Worm (Caenorhabditis elegans) whole organism, midembryonic: ENCODE data around the gene K06H6.2.

Experiments
- T22C8.4 ChIP-seq: fragments of 200-800 bp; sonication (Bioruptor generic); IDR thresholded peaks from 2 replicates; pipeline ENCODE4 v1.3.6; 2022; ENCODE audit warnings: missing genetic modification characterization, missing compliant biosample characterization
- cog-1 ChIP-seq: sonication (generic microtip); optimal IDR thresholded peaks from 2 replicates; lab custom pipeline; 2016; ENCODE audit warnings: missing genetic modification characterization, missing compliant biosample characterization
- flt-1 ChIP-seq: fragments of 200-800 bp; sonication (Bioruptor generic); IDR thresholded peaks from 2 replicates; pipeline ENCODE4 v1.3.6; 2022; ENCODE audit warnings: missing genetic modification characterization, missing compliant biosample characterization
- klf-2 ChIP-seq: fragments of 200-800 bp; sonication (Bioruptor generic); conservative IDR thresholded peaks from 2 replicates; pipeline ENCODE4 v1.3.6; 2022; ENCODE audit warnings: missing genetic modification reagents, missing genetic modification characterization, missing compliant biosample characterization
- med-1 ChIP-seq: sonication (generic microtip); optimal IDR thresholded peaks from 2 replicates; lab custom pipeline; 2017; ENCODE audit warnings: missing genetic modification characterization, mild to moderate bottlenecking, missing compliant biosample characterization, antibody characterized with exemption, missing genetic modification reagents; ENCODE audit not compliant: insufficient read depth
- ref-1 ChIP-seq: fragments of 200-800 bp; sonication (Bioruptor generic); conservative IDR thresholded peaks from 2 replicates; pipeline ENCODE4 v1.3.6; 2022; ENCODE audit warnings: missing genetic modification reagents, missing genetic modification characterization, missing compliant biosample characterization
- tab-1 ChIP-seq: fragments of 200-800 bp; sonication (Bioruptor generic); IDR thresholded peaks from 2 replicates; pipeline ENCODE4 v1.3.6; 2022; ENCODE audit warnings: missing genetic modification characterization, missing compliant biosample characterization
- ztf-23 ChIP-seq: fragments of 200-800 bp; sonication (Bioruptor generic); IDR thresholded peaks from 2 replicates; pipeline ENCODE4 v1.3.6; 2022; ENCODE audit warnings: missing genetic modification reagents, missing genetic modification characterization, missing compliant biosample characterization
- ztf-29 ChIP-seq: fragments of 200-800 bp; sonication (Bioruptor generic); IDR thresholded peaks from 2 replicates; pipeline ENCODE4 v1.3.6; 2022; ENCODE audit warnings: missing genetic modification reagents, missing genetic modification characterization, missing compliant biosample characterization

K06H6.2 gene

DNA sequence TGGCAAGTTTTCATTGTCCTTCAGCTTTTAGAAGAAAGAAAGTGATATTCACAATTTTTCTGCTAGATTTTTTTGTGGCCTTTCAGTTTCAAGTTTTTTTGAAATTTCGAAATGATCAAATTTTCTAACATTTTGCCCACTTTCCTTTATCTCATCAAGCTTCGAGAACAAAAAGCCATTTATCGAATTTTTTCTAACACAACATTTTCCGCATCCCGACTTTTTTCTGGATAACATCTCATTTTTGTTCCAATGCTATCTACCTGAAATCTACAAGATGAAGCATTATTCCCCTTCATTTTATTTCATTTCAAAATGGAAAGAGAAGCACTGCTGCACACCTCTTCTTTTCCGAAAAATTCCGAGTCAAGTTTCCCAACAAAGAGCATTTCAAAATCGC, 7.4 kb downstream of the K06H6.2 start, which contains the start of gene ZK488.5:
TSS of gene ZK488.5 (plus strand) at position 301 of the 400 bp plus-strand sequence.
- TF ChIP-seq klf-2 (GFP tag; lab: Robert Waterston, UW) (no peak), ztf-29 (no peak), med-1 (GFP tag; lab: Kevin White, UChicago) (no peak), flt-1 (GFP tag; lab: Robert Waterston, UW) (no peak), cog-1 (tag; lab: Kevin White, UChicago) (no peak), T22C8.4 (GFP tag; lab: Robert Waterston, UW) (no peak), ref-1 (GFP tag; lab: Robert Waterston, UW) (no peak), tab-1 (GFP tag; lab: Robert Waterston, UW) (no peak), ztf-23 (no peak)

DNA sequence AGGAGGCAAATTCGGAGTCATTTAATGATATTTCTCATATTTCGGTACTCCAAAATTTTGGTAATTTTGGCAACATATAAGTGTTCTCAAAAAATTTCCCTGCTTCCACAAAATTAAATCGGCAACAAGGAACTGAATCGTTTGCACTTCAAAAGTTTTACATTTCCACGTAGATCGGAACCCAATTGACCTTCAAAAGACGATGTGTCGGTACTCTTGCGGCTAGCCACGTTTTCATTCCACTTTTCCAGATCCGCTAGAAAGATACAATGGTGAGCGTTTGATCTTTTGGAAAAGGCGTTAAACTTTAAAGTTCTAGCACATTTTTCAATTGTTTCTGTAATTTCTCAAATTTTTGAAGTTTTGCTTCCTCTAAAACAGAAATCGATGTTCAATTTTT, 11.4 kb downstream of the K06H6.2 start:
- TF ChIP-seq ztf-23 = no peak
- TF ChIP-seq flt-1 (GFP tag; lab: Robert Waterston, UW) = no peak
- TF ChIP-seq med-1 (GFP tag; lab: Kevin White, UChicago) = no peak
- TF ChIP-seq tab-1 (GFP tag; lab: Robert Waterston, UW) = no peak
- no peak for TF ChIP-seq ref-1 (GFP tag; lab: Robert Waterston, UW)
- TF ChIP-seq T22C8.4 (GFP tag; lab: Robert Waterston, UW) = no peak
- TF ChIP-seq klf-2 (GFP tag; lab: Robert Waterston, UW) = no peak
- no peak for TF ChIP-seq cog-1 (tag; lab: Kevin White, UChicago)
- no peak for TF ChIP-seq ztf-29

DNA sequence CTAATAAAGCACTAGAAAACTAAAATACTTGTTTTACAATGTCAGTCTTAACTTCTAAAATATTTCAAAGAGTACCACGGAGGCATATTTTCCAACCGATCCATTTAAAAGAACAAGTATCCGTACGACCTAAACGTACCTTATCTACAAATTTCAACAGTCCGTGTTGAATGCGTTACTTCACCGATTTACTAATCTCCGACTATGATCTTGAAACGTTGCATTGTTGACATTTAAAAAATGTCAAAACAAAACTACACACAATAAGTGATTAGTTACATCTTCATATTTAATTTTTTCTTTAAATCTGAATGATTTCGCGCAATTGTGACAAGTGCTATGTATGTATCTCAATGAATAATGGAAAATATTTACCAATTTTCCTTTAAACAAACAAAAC, 12.3 kb downstream of the K06H6.2 start:
- TF ChIP-seq ztf-29 (no peak), flt-1 (GFP tag; lab: Robert Waterston, UW) (no peak), ref-1 (GFP tag; lab: Robert Waterston, UW) (no peak), klf-2 (GFP tag; lab: Robert Waterston, UW) (no peak), med-1 (GFP tag; lab: Kevin White, UChicago) (no peak), cog-1 (tag; lab: Kevin White, UChicago) (no peak), T22C8.4 (GFP tag; lab: Robert Waterston, UW) (no peak)

DNA sequence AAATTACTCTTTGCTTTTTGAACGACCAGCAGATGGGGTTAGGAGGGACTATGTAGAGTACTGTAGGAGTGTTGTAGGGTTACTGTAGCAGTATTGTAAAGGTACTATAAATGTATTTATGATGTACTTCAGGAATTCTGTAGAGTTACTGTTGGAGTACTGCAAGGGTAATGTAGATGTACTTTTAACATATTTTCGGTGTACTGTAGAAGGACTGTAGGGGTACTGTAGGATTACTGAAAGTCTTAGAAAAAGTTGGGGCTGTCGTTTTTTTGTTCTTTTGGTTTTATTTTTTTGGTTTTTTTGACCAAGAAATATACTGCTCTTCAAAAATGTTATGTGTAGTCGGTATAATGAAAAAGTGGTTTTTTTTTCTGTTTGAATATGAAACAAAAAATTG, 13.1 kb downstream of the K06H6.2 start:
- no peak for TF ChIP-seq ref-1 (GFP tag; lab: Robert Waterston, UW)
- no peak for TF ChIP-seq tab-1 (GFP tag; lab: Robert Waterston, UW)
- no peak for TF ChIP-seq ztf-23
- no peak for TF ChIP-seq T22C8.4 (GFP tag; lab: Robert Waterston, UW)
- TF ChIP-seq flt-1 (GFP tag; lab: Robert Waterston, UW) = no peak
- no peak for TF ChIP-seq cog-1 (tag; lab: Kevin White, UChicago)

DNA sequence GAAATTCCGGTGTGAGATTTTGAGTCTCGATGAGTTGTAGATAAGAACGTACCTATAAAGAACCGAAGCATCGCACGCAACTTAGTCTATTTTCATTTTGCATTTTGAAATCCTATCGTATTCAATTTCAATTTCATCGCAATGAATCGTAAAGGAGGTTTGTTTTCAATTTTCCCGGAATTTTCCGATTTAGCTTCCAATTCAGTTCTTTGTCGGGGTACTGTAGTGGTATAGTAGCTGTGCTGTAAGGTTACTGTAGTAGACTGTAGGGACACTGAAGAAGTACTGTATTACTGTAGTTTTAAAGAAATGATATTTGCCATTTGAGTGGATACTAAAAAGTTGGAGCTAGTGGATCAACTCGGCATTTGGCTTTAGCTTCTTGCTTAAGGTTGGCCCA, 14.2 kb downstream of the K06H6.2 start:
- TF ChIP-seq flt-1 (GFP tag; lab: Robert Waterston, UW) (no peak), T22C8.4 (GFP tag; lab: Robert Waterston, UW) (no peak), ref-1 (GFP tag; lab: Robert Waterston, UW) (no peak), med-1 (GFP tag; lab: Kevin White, UChicago) (no peak), cog-1 (tag; lab: Kevin White, UChicago) (no peak), ztf-29 (no peak), ztf-23 (no peak), tab-1 (GFP tag; lab: Robert Waterston, UW) (no peak), klf-2 (GFP tag; lab: Robert Waterston, UW) (no peak)

DNA sequence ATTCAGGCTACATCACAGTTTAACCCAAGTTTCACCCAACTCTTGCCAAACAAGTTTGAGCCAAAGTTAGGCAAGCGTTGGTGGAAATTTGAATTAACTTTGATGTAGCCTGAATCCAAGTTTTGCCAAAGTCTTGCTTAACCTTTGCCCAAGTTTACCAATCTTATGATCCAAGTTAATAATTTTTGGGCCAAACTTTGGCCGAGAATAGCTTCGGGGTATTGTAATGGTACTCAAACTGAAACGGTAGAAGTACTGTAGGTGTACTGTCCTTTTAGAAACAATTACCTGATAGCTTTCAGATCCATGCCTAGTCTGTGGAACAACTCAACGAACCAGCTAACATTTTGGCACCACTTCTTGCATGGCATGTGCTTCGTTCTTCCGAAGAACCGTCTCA, 14.7 kb downstream of the K06H6.2 start, which contains the start of gene nhr-251:
TSS of gene nhr-251 (plus strand) at position 301 of the 400 bp plus-strand sequence.
- TF ChIP-seq ztf-23 = no peak
- no peak for TF ChIP-seq cog-1 (tag; lab: Kevin White, UChicago)
- TF ChIP-seq ref-1 (GFP tag; lab: Robert Waterston, UW) = no peak
- TF ChIP-seq flt-1 (GFP tag; lab: Robert Waterston, UW) = no peak
- TF ChIP-seq med-1 (GFP tag; lab: Kevin White, UChicago) = no peak
- no peak for TF ChIP-seq ztf-29
- TF ChIP-seq tab-1 (GFP tag; lab: Robert Waterston, UW) = no peak
- TF ChIP-seq klf-2 (GFP tag; lab: Robert Waterston, UW) = no peak
- no peak for TF ChIP-seq T22C8.4 (GFP tag; lab: Robert Waterston, UW)

DNA sequence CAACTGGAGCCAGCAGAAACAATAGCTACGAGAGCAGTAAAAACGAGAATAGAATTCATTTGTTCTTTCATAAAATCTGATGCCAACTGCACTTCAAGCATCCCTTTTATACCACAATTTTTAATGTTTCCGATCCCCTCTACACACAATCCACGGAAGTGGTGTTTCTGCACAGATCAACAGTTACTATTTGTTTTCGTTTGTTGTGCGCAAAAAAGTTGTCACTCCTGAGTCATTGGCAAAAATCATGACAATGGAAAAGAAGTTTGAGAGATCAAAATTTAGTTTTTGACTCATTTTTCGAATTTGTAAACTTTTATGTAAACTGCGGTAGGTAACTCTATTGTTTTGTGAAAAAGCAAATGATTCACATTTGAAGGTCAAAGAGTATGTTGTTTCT, 18.5 kb downstream of the K06H6.2 start, which contains the start of gene srlf-37:
TSS of gene srlf-37 (minus strand) at position 101 of the 400 bp plus-strand sequence.
- TF ChIP-seq ztf-29 (no peak), med-1 (GFP tag; lab: Kevin White, UChicago) (no peak), ztf-23 (no peak), klf-2 (GFP tag; lab: Robert Waterston, UW) (no peak), cog-1 (tag; lab: Kevin White, UChicago) (no peak)

DNA sequence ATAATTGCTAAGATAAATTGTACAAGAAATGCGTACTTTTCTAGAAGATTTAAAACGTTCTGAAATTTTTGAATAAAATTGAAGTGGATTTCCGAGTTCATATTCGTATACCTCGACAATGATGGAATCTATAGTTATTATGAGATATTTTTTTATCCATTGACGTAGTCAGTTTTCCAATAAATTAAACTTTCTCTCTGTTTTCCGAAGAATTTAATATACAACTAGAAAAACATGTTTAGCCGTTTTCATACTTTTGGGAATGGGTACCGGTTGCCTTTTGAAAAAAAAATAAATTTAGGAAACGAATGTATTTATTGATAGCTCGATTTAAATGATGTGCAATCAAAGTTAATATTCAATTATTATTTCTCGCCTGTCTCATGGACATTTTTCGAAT, 23.3 kb downstream of the K06H6.2 start, which contains the start of gene srw-109:
TSS of gene srw-109 (minus strand) at position 101 of the 400 bp plus-strand sequence.
- no peak for TF ChIP-seq klf-2 (GFP tag; lab: Robert Waterston, UW)
- no peak for TF ChIP-seq flt-1 (GFP tag; lab: Robert Waterston, UW)
- no peak for TF ChIP-seq ref-1 (GFP tag; lab: Robert Waterston, UW)
- TF ChIP-seq T22C8.4 (GFP tag; lab: Robert Waterston, UW) = no peak
- no peak for TF ChIP-seq med-1 (GFP tag; lab: Kevin White, UChicago)

DNA sequence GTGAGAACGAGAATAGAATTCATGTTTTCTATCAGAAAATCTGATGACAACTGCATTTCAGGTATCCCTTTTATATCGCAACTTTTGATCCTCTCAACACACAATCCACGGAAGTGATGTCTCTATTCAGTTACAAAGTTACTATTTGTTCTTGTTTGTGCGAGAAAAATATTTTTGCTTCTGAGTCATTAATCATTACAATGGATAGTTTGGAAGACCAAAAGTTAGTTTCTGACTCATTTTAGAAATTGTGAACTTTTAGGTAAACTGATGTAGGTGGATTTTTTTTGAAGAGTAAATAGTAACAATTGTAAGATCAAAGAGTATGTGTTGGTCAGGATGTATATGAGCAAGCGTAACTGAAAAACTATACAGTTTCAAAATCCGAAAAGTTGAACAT, 24.1 kb downstream of the K06H6.2 start, which contains the start of gene srlf-36:
TSS of gene srlf-36 (minus strand) at position 101 of the 400 bp plus-strand sequence.
- TF ChIP-seq T22C8.4 (GFP tag; lab: Robert Waterston, UW) (no peak), ztf-23 (no peak), ref-1 (GFP tag; lab: Robert Waterston, UW) (no peak), tab-1 (GFP tag; lab: Robert Waterston, UW) (no peak), cog-1 (tag; lab: Kevin White, UChicago) (no peak), klf-2 (GFP tag; lab: Robert Waterston, UW) (no peak), flt-1 (GFP tag; lab: Robert Waterston, UW) (no peak), ztf-29 (no peak), med-1 (GFP tag; lab: Kevin White, UChicago) (no peak)
